Worm (Caenorhabditis elegans): ENCODE results near the gene R02D5.4.

- TF ChIP-seq nhr-2 (tag; optimal IDR thresholded peaks at IDR 0.05): no peak
- no peak for TF ChIP-seq unc-39 (tag; optimal IDR thresholded peaks at IDR 0.05)
- no peak for TF ChIP-seq lsy-2 (tag; optimal IDR thresholded peaks at IDR 0.05)
- TF ChIP-seq sptf-1 (tag; optimal IDR thresholded peaks at IDR 0.05): no peak
These were observed 2.5 kb downstream of the R02D5.4 start, which contains the start of gene R02D5.10 for ce11 chrV:14481987-14482386.
